Worm (Caenorhabditis elegans) whole organism, L4 larva: Measurements from ENCODE around the gene T06D8.9.

Experiments
- daf-16 ChIP-seq, 3 experiments: sonication (generic microtip); optimal IDR thresholded peaks; 2 replicates each; lab custom pipeline; 2016 to 2017; ENCODE audit warnings: missing genetic modification characterization in 3 of 3, missing genetic modification reagents in 3 of 3, mild to moderate bottlenecking in 2 of 3, missing compliant biosample characterization in 2 of 3, missing biosample characterization in 1 of 3, moderate library complexity in 1 of 3
- lin-15B ChIP-seq: fragments of 150-350 bp; sonication (generic microtip); optimal IDR thresholded peaks from 3 replicates; lab custom pipeline; 2014; ENCODE audit warnings: missing biosample characterization, missing genetic modification characterization
- lir-3 ChIP-seq: sonication (generic microtip); optimal IDR thresholded peaks from 2 replicates; lab custom pipeline; 2016; ENCODE audit warnings: mild to moderate bottlenecking, missing genetic modification characterization, missing compliant biosample characterization
- mep-1 ChIP-seq: fragments of 150-350 bp; sonication (generic microtip); optimal IDR thresholded peaks from 3 replicates; lab custom pipeline; 2014; ENCODE audit warnings: missing biosample characterization, missing genetic modification characterization
- pha-4 ChIP-seq, 2 experiments: fragments of 150-350 bp in 1 of 2; fragments of 200-800 bp in 1 of 2; sonication (Bioruptor generic) in 1 of 2; IDR thresholded peaks in 1 of 2; optimal IDR thresholded peaks in 1 of 2; 2 replicates each; pipeline versions ENCODE4 v1.3.6 to Lab custom; 2014 to 2022; ENCODE audit warnings: missing genetic modification characterization in 2 of 2, missing genetic modification reagents in 2 of 2, missing biosample characterization in 1 of 2, missing compliant biosample characterization in 1 of 2
- unc-39 ChIP-seq: sonication (generic microtip); optimal IDR thresholded peaks from 2 replicates; lab custom pipeline; 2017; ENCODE audit warnings: missing biosample characterization, missing genetic modification characterization
- unc-62 ChIP-seq, 3 experiments: fragments of 150-350 bp in 1 of 3; sonication (generic microtip); optimal IDR thresholded peaks in 2 of 3; peaks in 1 of 3; 1 replicate in 1 of 3; 2 replicates in 2 of 3; lab custom pipeline; 2014 to 2017; ENCODE audit warnings: missing biosample characterization in 3 of 3, missing genetic modification characterization in 3 of 3, missing genetic modification reagents in 3 of 3, missing genotype in 1 of 3

DNA sequence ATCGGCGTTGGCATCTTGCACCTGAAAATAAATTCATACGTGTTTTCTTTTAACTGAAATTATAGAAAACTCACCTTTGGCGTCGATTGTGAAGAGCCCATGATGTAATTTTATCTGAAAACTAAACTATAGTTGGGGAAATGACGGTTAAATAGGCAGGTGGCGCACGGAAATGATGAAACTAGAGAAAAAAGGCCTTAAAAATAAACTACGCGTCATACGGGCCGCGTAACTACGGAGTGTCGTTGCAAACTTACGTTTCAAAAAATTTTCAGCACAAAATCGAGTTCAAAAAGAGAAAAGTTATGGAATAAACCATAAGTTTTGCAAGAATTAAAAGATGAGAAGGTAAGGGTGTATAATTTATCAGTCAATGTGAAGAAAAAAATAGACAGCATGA lies 3.1 kb upstream of the T06D8.9 start, which contains the start of gene cchl-1:
- no peak for TF ChIP-seq pha-4 (GFP tag; IDR thresholded peaks at IDR 0.05; lab: Robert Waterston, UW)
- TF ChIP-seq pha-4 (tag; optimal IDR thresholded peaks at IDR 0.05; lab: Kevin White, UChicago): no peak
- TF ChIP-seq mep-1 (tag; lab: Kevin White, UChicago): peak; percentile 48
- no peak for TF ChIP-seq lir-3
- TF ChIP-seq unc-39 (tag; lab: Kevin White, UChicago): no peak
- TF ChIP-seq lin-15B: no peak
- no peak for TF ChIP-seq unc-62 (GFP tag; optimal IDR thresholded peaks at IDR 0.05 in 1 of 2; lab: Kevin White, UChicago)
- TF ChIP-seq unc-62 (tag; optimal IDR thresholded peaks at IDR 0.05; lab: Kevin White, UChicago): no peak
- TF ChIP-seq daf-16 (GFP tag; optimal IDR thresholded peaks at IDR 0.05; lab: Kevin White, UChicago): no peak
- no peak for TF ChIP-seq daf-16 (tag; optimal IDR thresholded peaks at IDR 0.05; lab: Kevin White, UChicago)
